Worm (Caenorhabditis elegans) whole organism, L1 larva: ENCODE results near the gene F54F2.9.
A peak's percentile ranks its signal among the peaks of the same experiment; 100 is the strongest.

ENCODE experiments used
- C04F5.9 ChIP-seq: sonication (generic microtip); optimal IDR thresholded peaks from 2 replicates; lab custom pipeline; 2016; ENCODE audit warnings: missing genetic modification characterization, missing compliant biosample characterization
- C34B4.2 ChIP-seq: sonication (generic microtip); optimal IDR thresholded peaks from 2 replicates; lab custom pipeline; 2017; ENCODE audit warnings: mild to moderate bottlenecking, missing genetic modification characterization, missing compliant biosample characterization
- alr-1 ChIP-seq: fragments of 200-800 bp; sonication (Bioruptor generic); optimal IDR thresholded peaks from 2 replicates; lab custom pipeline; 2018; ENCODE audit warnings: borderline replicate concordance, mild to moderate bottlenecking, missing genetic modification characterization, missing compliant biosample characterization
- ama-1 ChIP-seq: fragments of 150-350 bp; optimal IDR thresholded peaks from 2 replicates; lab custom pipeline; 2014
- ceh-63 ChIP-seq: fragments of 200-800 bp; sonication (Bioruptor generic); optimal IDR thresholded peaks from 2 replicates; lab custom pipeline; 2018; ENCODE audit warnings: mild to moderate bottlenecking, missing genetic modification characterization, missing compliant biosample characterization
- ceh-8 ChIP-seq: fragments of 200-800 bp; sonication (Bioruptor generic); optimal IDR thresholded peaks from 2 replicates; lab custom pipeline; 2018; ENCODE audit warnings: mild to moderate bottlenecking, missing genetic modification characterization, moderate library complexity, missing compliant biosample characterization
- ceh-90 ChIP-seq: sonication (generic microtip); optimal IDR thresholded peaks from 2 replicates; lab custom pipeline; 2016; ENCODE audit warnings: missing genetic modification characterization, missing compliant biosample characterization
- ces-1 ChIP-seq: fragments of 150-350 bp; optimal IDR thresholded peaks from 2 replicates; lab custom pipeline; 2014; ENCODE audit warnings: missing biosample characterization, missing genetic modification reagents, missing genetic modification characterization
- dsc-1 ChIP-seq: sonication (generic microtip); optimal IDR thresholded peaks from 2 replicates; lab custom pipeline; 2016; ENCODE audit warnings: mild to moderate bottlenecking, missing genetic modification characterization, missing compliant biosample characterization
- efl-1 ChIP-seq, 4 experiments: fragments of 150-350 bp; optimal IDR thresholded peaks in 3 of 4; peaks in 1 of 4; 1 replicate in 1 of 4; 2 replicates in 3 of 4; lab custom pipeline; 2014; ENCODE audit warnings: missing biosample characterization in 2 of 4, missing genetic modification characterization in 2 of 4, missing genetic modification reagents in 2 of 4
- egl-27 ChIP-seq, 2 experiments: fragments of 150-350 bp in 1 of 2; sonication (generic microtip); optimal IDR thresholded peaks; 3 replicates each; lab custom pipeline; 2017 to 2018; ENCODE audit warnings: missing biosample characterization in 2 of 2, missing genetic modification characterization in 2 of 2, missing genetic modification reagents in 2 of 2
- elt-3 ChIP-seq, 6 experiments: fragments of 150-350 bp in 1 of 6; sonication (generic microtip); optimal IDR thresholded peaks; 2 replicates each; lab custom pipeline; 2017 to 2018; ENCODE audit warnings: missing biosample characterization in 6 of 6, missing genetic modification characterization in 6 of 6, inconsistent platforms in 1 of 6
- fkh-4 ChIP-seq: sonication (generic microtip); optimal IDR thresholded peaks from 2 replicates; lab custom pipeline; 2016; ENCODE audit warnings: missing compliant biosample characterization, missing genetic modification characterization, borderline replicate concordance
- fkh-8 ChIP-seq: sonication (generic microtip); optimal IDR thresholded peaks from 2 replicates; lab custom pipeline; 2016; ENCODE audit warnings: mild to moderate bottlenecking, missing genetic modification characterization, missing compliant biosample characterization
- fos-1 ChIP-seq: fragments of 150-350 bp; optimal IDR thresholded peaks from 2 replicates; lab custom pipeline; 2014; ENCODE audit warnings: missing biosample characterization, missing genetic modification characterization
- hlh-17 ChIP-seq: fragments of 200-800 bp; sonication (Bioruptor generic); optimal IDR thresholded peaks from 2 replicates; lab custom pipeline; 2018; ENCODE audit warnings: missing genetic modification characterization, mild to moderate bottlenecking, missing compliant biosample characterization, moderate library complexity, borderline replicate concordance
- hpl-2 ChIP-seq: fragments of 150-350 bp; optimal IDR thresholded peaks from 2 replicates; lab custom pipeline; 2014; ENCODE audit warnings: missing biosample characterization, missing genetic modification reagents, missing genetic modification characterization
- isw-1 ChIP-seq: fragments of 200-800 bp; sonication (Bioruptor generic); IDR thresholded peaks from 2 replicates; pipeline ENCODE4 v1.3.6; 2022; ENCODE audit warnings: missing genetic modification characterization, missing compliant biosample characterization
- jun-1 ChIP-seq: fragments of 150-350 bp; optimal IDR thresholded peaks from 2 replicates; lab custom pipeline; 2014; ENCODE audit warnings: missing biosample characterization, missing genetic modification reagents, missing genetic modification characterization
- lin-14 ChIP-seq: fragments of 200-800 bp; sonication (Bioruptor generic); optimal IDR thresholded peaks from 2 replicates; lab custom pipeline; 2018; ENCODE audit warnings: mild to moderate bottlenecking, missing genetic modification characterization, moderate library complexity, missing compliant biosample characterization
- lsy-2 ChIP-seq, 2 experiments: fragments of 150-350 bp; optimal IDR thresholded peaks; 2 replicates each; lab custom pipeline; 2014; ENCODE audit warnings: missing biosample characterization in 2 of 2, missing genetic modification characterization in 2 of 2
- mef-2 ChIP-seq: fragments of 150-350 bp; optimal IDR thresholded peaks from 2 replicates; lab custom pipeline; 2014; ENCODE audit warnings: missing biosample characterization, missing genetic modification characterization
- mep-1 ChIP-seq: fragments of 150-350 bp; optimal IDR thresholded peaks from 2 replicates; lab custom pipeline; 2014; ENCODE audit warnings: missing biosample characterization, missing genetic modification characterization
- nhr-11 ChIP-seq: fragments of 150-350 bp; optimal IDR thresholded peaks from 2 replicates; lab custom pipeline; 2014; ENCODE audit warnings: missing biosample characterization, missing genetic modification characterization
- nhr-237 ChIP-seq: fragments of 150-350 bp; optimal IDR thresholded peaks from 2 replicates; lab custom pipeline; 2014; ENCODE audit warnings: missing biosample characterization, missing genetic modification characterization
- nhr-28 ChIP-seq: fragments of 150-350 bp; optimal IDR thresholded peaks from 2 replicates; lab custom pipeline; 2014; ENCODE audit warnings: missing biosample characterization, missing genetic modification characterization
- nhr-71 ChIP-seq: sonication (generic microtip); optimal IDR thresholded peaks from 2 replicates; lab custom pipeline; 2016; ENCODE audit warnings: mild to moderate bottlenecking, missing genetic modification characterization, moderate library complexity, missing compliant biosample characterization
- nhr-76 ChIP-seq: sonication (generic microtip); optimal IDR thresholded peaks from 2 replicates; lab custom pipeline; 2017; ENCODE audit warnings: missing biosample characterization, missing genetic modification characterization
- nhr-77 ChIP-seq: fragments of 150-350 bp; optimal IDR thresholded peaks from 2 replicates; lab custom pipeline; 2014; ENCODE audit warnings: missing biosample characterization, missing genetic modification characterization
- nhr-84 ChIP-seq: sonication (generic microtip); optimal IDR thresholded peaks from 2 replicates; lab custom pipeline; 2017; ENCODE audit warnings: missing biosample characterization, missing genetic modification characterization
- nhr-85 ChIP-seq: sonication (generic microtip); peaks from one replicate; lab custom pipeline; 2016; ENCODE audit warnings: missing genetic modification characterization, inconsistent platforms, missing compliant biosample characterization
- nhr-90 ChIP-seq: sonication (generic microtip); optimal IDR thresholded peaks from 2 replicates; lab custom pipeline; 2016; ENCODE audit warnings: mild to moderate bottlenecking, missing genetic modification characterization, missing compliant biosample characterization; ENCODE audit not compliant: poor library complexity
- rnt-1 ChIP-seq: sonication (generic microtip); optimal IDR thresholded peaks from 2 replicates; lab custom pipeline; 2016; ENCODE audit warnings: mild to moderate bottlenecking, missing genetic modification characterization, moderate library complexity, missing compliant biosample characterization
- snpc-4 ChIP-seq: fragments of 150-350 bp; optimal IDR thresholded peaks from 2 replicates; lab custom pipeline; 2014; ENCODE audit warnings: missing biosample characterization, missing genetic modification characterization
- snu-23 ChIP-seq: sonication (generic microtip); optimal IDR thresholded peaks from 2 replicates; lab custom pipeline; 2016; ENCODE audit warnings: missing genetic modification characterization, missing compliant biosample characterization
- sox-4 ChIP-seq: sonication (generic microtip); optimal IDR thresholded peaks from 2 replicates; lab custom pipeline; 2016; ENCODE audit warnings: missing genetic modification characterization, missing compliant biosample characterization
- sup-37 ChIP-seq: fragments of 200-800 bp; sonication (Bioruptor generic); optimal IDR thresholded peaks from 2 replicates; lab custom pipeline; 2018; ENCODE audit warnings: mild to moderate bottlenecking, missing genetic modification characterization, missing compliant biosample characterization
- swsn-7 ChIP-seq: sonication (generic microtip); optimal IDR thresholded peaks from 2 replicates; lab custom pipeline; 2016; ENCODE audit warnings: missing genetic modification characterization, missing compliant biosample characterization
- tlp-1 ChIP-seq: fragments of 150-350 bp; optimal IDR thresholded peaks from 2 replicates; lab custom pipeline; 2014; ENCODE audit warnings: missing biosample characterization, missing genetic modification characterization
- unc-30 ChIP-seq: sonication (generic microtip); optimal IDR thresholded peaks from 2 replicates; lab custom pipeline; 2017; ENCODE audit warnings: missing biosample characterization, missing genetic modification characterization
- unc-86 ChIP-seq: sonication (generic microtip); optimal IDR thresholded peaks from 2 replicates; lab custom pipeline; 2016; ENCODE audit warnings: missing genetic modification characterization, missing compliant biosample characterization
- vab-15 ChIP-seq: sonication (generic microtip); optimal IDR thresholded peaks from 2 replicates; lab custom pipeline; 2017; ENCODE audit warnings: missing genotype, mild to moderate bottlenecking, missing genetic modification characterization, missing compliant biosample characterization
- xbp-1 ChIP-seq: sonication (generic microtip); optimal IDR thresholded peaks from 2 replicates; lab custom pipeline; 2016; ENCODE audit warnings: missing genetic modification characterization, missing compliant biosample characterization
- zip-4 ChIP-seq: fragments of 200-800 bp; sonication (Bioruptor generic); optimal IDR thresholded peaks from 2 replicates; lab custom pipeline; 2018; ENCODE audit warnings: mild to moderate bottlenecking, missing genetic modification characterization, moderate library complexity, missing compliant biosample characterization
- ztf-11 ChIP-seq, 2 experiments: sonication (generic microtip); optimal IDR thresholded peaks; 2 replicates each; lab custom pipeline; 2016 to 2017; ENCODE audit warnings: missing genetic modification characterization in 2 of 2, missing biosample characterization in 1 of 2, missing compliant biosample characterization in 1 of 2
- ztf-4 ChIP-seq: fragments of 150-350 bp; optimal IDR thresholded peaks from 2 replicates; lab custom pipeline; 2014; ENCODE audit warnings: missing biosample characterization, missing genetic modification characterization

Gene F54F2.9

ce11 chrIII:8847722-8848121, 20.7 kb upstream of the F54F2.9 start (continued):
- TF ChIP-seq ztf-4 (tag; lab: Kevin White, UChicago): no peak
- peak; percentile 4 for TF ChIP-seq unc-86 (tag; lab: Kevin White, UChicago)
- TF ChIP-seq snpc-4 (tag; lab: Kevin White, UChicago): no peak
- no peak for TF ChIP-seq nhr-28 (tag; lab: Kevin White, UChicago)
- no peak for TF ChIP-seq nhr-11 (tag; lab: Kevin White, UChicago)
- TF ChIP-seq fkh-4 (tag; lab: Kevin White, UChicago): no peak
- TF ChIP-seq swsn-7 (tag; lab: Kevin White, UChicago): peak; percentile 52
- TF ChIP-seq ceh-8: no peak
- peak; percentile 48 for TF ChIP-seq xbp-1 (tag; lab: Kevin White, UChicago)
- TF ChIP-seq hlh-17 (GFP tag; lab: Kevin White, UChicago): no peak
- TF ChIP-seq C34B4.2 (tag; lab: Kevin White, UChicago): no peak
- TF ChIP-seq efl-1 (optimal IDR thresholded peaks at IDR 0.05; lab: Kevin White, UChicago): peak; percentile 75 to 76
- TF ChIP-seq efl-1 (GFP tag; optimal IDR thresholded peaks at IDR 0.05 in 1 of 2; lab: Kevin White, UChicago): peak; percentile 75 to 96
- TF ChIP-seq unc-30 (tag; lab: Kevin White, UChicago): no peak
- peak; percentile 62 for TF ChIP-seq snu-23 (GFP tag; lab: Kevin White, UChicago)
- no peak for TF ChIP-seq nhr-84 (tag; lab: Kevin White, UChicago)
- TF ChIP-seq dsc-1: no peak
- TF ChIP-seq nhr-71 (tag; lab: Kevin White, UChicago): peak; percentile 70
- TF ChIP-seq alr-1 (tag; lab: Kevin White, UChicago): no peak
- TF ChIP-seq isw-1 (GFP tag; lab: Robert Waterston, UW): peak; percentile 2; the same call in 1 of the 2 replicates
- no peak for TF ChIP-seq nhr-237 (tag; lab: Kevin White, UChicago)
- TF ChIP-seq sup-37 (GFP tag; lab: Kevin White, UChicago): no peak
- TF ChIP-seq hpl-2 (GFP tag; lab: Kevin White, UChicago): no peak
- TF ChIP-seq ces-1 (GFP tag; lab: Kevin White, UChicago): no peak
- no peak for TF ChIP-seq nhr-77
- no peak for TF ChIP-seq mef-2
- peak; percentile 70 for TF ChIP-seq rnt-1 (tag; lab: Kevin White, UChicago)
- TF ChIP-seq nhr-76 (tag; lab: Kevin White, UChicago): no peak
- no peak for TF ChIP-seq sox-4 (tag; lab: Kevin White, UChicago)
- TF ChIP-seq elt-3 (tag; optimal IDR thresholded peaks at IDR 0.05; lab: Kevin White, UChicago): peak in 1 of 6 experiments; percentile 45
- no peak for TF ChIP-seq ztf-11 (tag; optimal IDR thresholded peaks at IDR 0.05; lab: Kevin White, UChicago)
- peak; percentile 1 for TF ChIP-seq fkh-8 (tag; lab: Kevin White, UChicago)
- no peak for TF ChIP-seq egl-27 (tag; optimal IDR thresholded peaks at IDR 0.05; lab: Kevin White, UChicago)
- TF ChIP-seq ceh-63 (GFP tag; lab: Kevin White, UChicago): no peak
- no peak for TF ChIP-seq ama-1
- no peak for TF ChIP-seq fos-1
- no peak for TF ChIP-seq jun-1 (tag; lab: Kevin White, UChicago)
- no peak for TF ChIP-seq zip-4 (GFP tag; lab: Kevin White, UChicago)
- peak; percentile 70 for TF ChIP-seq nhr-85 (tag; lab: Kevin White, UChicago)
- no peak for TF ChIP-seq tlp-1 (tag; lab: Kevin White, UChicago)
- TF ChIP-seq nhr-90 (tag; lab: Kevin White, UChicago): peak; percentile 52
- TF ChIP-seq ceh-90 (tag; lab: Kevin White, UChicago): no peak
- peak; percentile 0 for TF ChIP-seq vab-15
- peak; percentile 26 for TF ChIP-seq C04F5.9
- no peak for TF ChIP-seq lin-14 (GFP tag; lab: Kevin White, UChicago)
- TF ChIP-seq lsy-2 (tag; optimal IDR thresholded peaks at IDR 0.05; lab: Kevin White, UChicago): peak; percentile 66 to 74
- peak; percentile 64 for TF ChIP-seq mep-1 (tag; lab: Kevin White, UChicago)
